1 fruit fly cellular context compared by ENCODE assay signal in genomic region chr3L:21135850-21136249, dm6.
A peak's percentile ranks its signal among the peaks of the same experiment; 100 is the strongest.
TF ChIP-seq lines count a peak whose summit lies in the region.

No protein-coding gene starts in this region.

TF ChIP-seq in whole organism, embryonic, 481 proteins besides CTCF, POLR2A, EP300 and RAD21 (continued from another document and continues in another):
- TF ChIP-seq Bteb2 (GFP tag; optimal IDR thresholded peaks at IDR 0.05; lab: Kevin White, UChicago): no peak
- no peak for TF ChIP-seq CG17568 (GFP tag; optimal IDR thresholded peaks at IDR 0.05; lab: Kevin White, UChicago)
- no peak for TF ChIP-seq br (optimal IDR thresholded peaks at IDR 0.05; lab: Kevin White, UChicago)
- TF ChIP-seq NfI (GFP tag; optimal IDR thresholded peaks at IDR 0.05; lab: Kevin White, UChicago): no peak
- TF ChIP-seq Hey (tag; optimal IDR thresholded peaks at IDR 0.05; lab: Kevin White, UChicago): no peak
- TF ChIP-seq chif (GFP tag; optimal IDR thresholded peaks at IDR 0.05; lab: Kevin White, UChicago): no peak
- no peak for TF ChIP-seq tap (tag; optimal IDR thresholded peaks at IDR 0.05; lab: Kevin White, UChicago)
- no peak for TF ChIP-seq Poxn (GFP tag; IDR thresholded peaks at IDR 0.05; lab: Robert Waterston, UW)
- TF ChIP-seq zfh1 (GFP tag; IDR thresholded peaks at IDR 0.05; lab: Robert Waterston, UW): 0 out of 3 replicates have a peak, but pooled peaks have one; percentile 11
- TF ChIP-seq CG43689 (GFP tag; IDR thresholded peaks at IDR 0.05; lab: Robert Waterston, UW): no peak
- no peak for TF ChIP-seq CG1529 (GFP tag; optimal IDR thresholded peaks at IDR 0.05; lab: Kevin White, UChicago)
- TF ChIP-seq CG17328 (GFP tag; IDR thresholded peaks at IDR 0.05; lab: Robert Waterston, UW): no peak
- no peak for TF ChIP-seq bcd (GFP tag; optimal IDR thresholded peaks at IDR 0.05; lab: Kevin White, UChicago)
- no peak for TF ChIP-seq CG4360 (GFP tag; IDR thresholded peaks at IDR 0.05; lab: Robert Waterston, UW)
- TF ChIP-seq HLH3B (GFP tag; IDR thresholded peaks at IDR 0.05; lab: Robert Waterston, UW): no peak
- no peak for TF ChIP-seq Fer2 (tag; optimal IDR thresholded peaks at IDR 0.05; lab: Kevin White, UChicago)
- peak; percentile 51 for TF ChIP-seq CG13624 (GFP tag; optimal IDR thresholded peaks at IDR 0.05; lab: Kevin White, UChicago)
- no peak; the same call in 3 of the 4 replicates for TF ChIP-seq Gug (GFP tag; IDR thresholded peaks at IDR 0.05; lab: Robert Waterston, UW)
- no peak for TF ChIP-seq org-1 (GFP tag; optimal IDR thresholded peaks at IDR 0.05; lab: Kevin White, UChicago)
- no peak for TF ChIP-seq CG13775 (GFP tag; optimal IDR thresholded peaks at IDR 0.05; lab: Kevin White, UChicago)
- no peak for TF ChIP-seq CG30431 (GFP tag; optimal IDR thresholded peaks at IDR 0.05; lab: Kevin White, UChicago)
- no peak for TF ChIP-seq cas (GFP tag; IDR thresholded peaks at IDR 0.05; lab: Robert Waterston, UW)
- peak; percentile 66 for TF ChIP-seq Ets65A (GFP tag; lab: Kevin White, UChicago)
- TF ChIP-seq tin (GFP tag; optimal IDR thresholded peaks at IDR 0.05; lab: Kevin White, UChicago): no peak
- no peak for TF ChIP-seq CG18476 (GFP tag; optimal IDR thresholded peaks at IDR 0.05; lab: Kevin White, UChicago)
- no peak for TF ChIP-seq CG1647 (GFP tag; optimal IDR thresholded peaks at IDR 0.05; lab: Kevin White, UChicago)
- no peak for TF ChIP-seq CG10462 (GFP tag; optimal IDR thresholded peaks at IDR 0.05; lab: Kevin White, UChicago)
- TF ChIP-seq Dll (GFP tag; IDR thresholded peaks at IDR 0.05; lab: Robert Waterston, UW; ENCODE audit: partially characterized antibody): peak; percentile 87
- no peak for TF ChIP-seq wek (GFP tag; optimal IDR thresholded peaks at IDR 0.05; lab: Kevin White, UChicago)
- peak; percentile 96 for TF ChIP-seq tna (GFP tag; IDR thresholded peaks at IDR 0.05; lab: Robert Waterston, UW; ENCODE audit: partially characterized antibody)
- no peak for TF ChIP-seq CG18262 (tag; optimal IDR thresholded peaks at IDR 0.05; lab: Kevin White, UChicago)
- TF ChIP-seq Usf (GFP tag; optimal IDR thresholded peaks at IDR 0.05; lab: Kevin White, UChicago): no peak
- TF ChIP-seq chn (GFP tag; optimal IDR thresholded peaks at IDR 0.05; lab: Kevin White, UChicago): peak; percentile 18
- peak; percentile 90 for TF ChIP-seq CG34224 (GFP tag; IDR thresholded peaks at IDR 0.05; lab: Robert Waterston, UW; ENCODE audit: partially characterized antibody)
- TF ChIP-seq CG33557 (GFP tag; optimal IDR thresholded peaks at IDR 0.05; lab: Kevin White, UChicago): no peak
- no peak for TF ChIP-seq CG10654 (GFP tag; optimal IDR thresholded peaks at IDR 0.05; lab: Kevin White, UChicago)
- no peak for TF ChIP-seq TFAM (GFP tag; optimal IDR thresholded peaks at IDR 0.05; lab: Kevin White, UChicago)
- TF ChIP-seq nom (GFP tag; optimal IDR thresholded peaks at IDR 0.05; lab: Kevin White, UChicago): no peak
- TF ChIP-seq Nf-YB (GFP tag; optimal IDR thresholded peaks at IDR 0.05; lab: Kevin White, UChicago): no peak
- no peak for TF ChIP-seq CG1233 (GFP tag; optimal IDR thresholded peaks at IDR 0.05; lab: Kevin White, UChicago)
- peak; percentile 96 for TF ChIP-seq Bgb (GFP tag; IDR thresholded peaks at IDR 0.05; lab: Robert Waterston, UW; ENCODE audit: partially characterized antibody)
- TF ChIP-seq CG12219 (GFP tag; optimal IDR thresholded peaks at IDR 0.05; lab: Kevin White, UChicago): no peak
- no peak for TF ChIP-seq CG12769 (tag; optimal IDR thresholded peaks at IDR 0.05; lab: Kevin White, UChicago)
- peak; percentile 75 for TF ChIP-seq CG15514 (GFP tag; optimal IDR thresholded peaks at IDR 0.05; lab: Kevin White, UChicago)
- no peak for TF ChIP-seq emc (GFP tag; optimal IDR thresholded peaks at IDR 0.05; lab: Kevin White, UChicago)
- no peak for TF ChIP-seq dan (GFP tag; IDR thresholded peaks at IDR 0.05; lab: Robert Waterston, UW)
- TF ChIP-seq Ets97D (GFP tag; optimal IDR thresholded peaks at IDR 0.05; lab: Kevin White, UChicago): peak; percentile 87
- TF ChIP-seq repo (GFP tag; optimal IDR thresholded peaks at IDR 0.05; lab: Kevin White, UChicago): no peak
- TF ChIP-seq CG10209 (GFP tag; optimal IDR thresholded peaks at IDR 0.05; lab: Kevin White, UChicago): no peak
- no peak for TF ChIP-seq eyg (GFP tag; optimal IDR thresholded peaks at IDR 0.05; lab: Kevin White, UChicago)
- no peak for TF ChIP-seq CG17359 (tag; optimal IDR thresholded peaks at IDR 0.05; lab: Kevin White, UChicago)
- TF ChIP-seq zf30C (GFP tag; optimal IDR thresholded peaks at IDR 0.05; lab: Kevin White, UChicago): no peak
- TF ChIP-seq Sry-δ (GFP tag; optimal IDR thresholded peaks at IDR 0.05; lab: Kevin White, UChicago): peak; percentile 97
- TF ChIP-seq CG7928 (GFP tag; optimal IDR thresholded peaks at IDR 0.05; lab: Kevin White, UChicago): no peak
- TF ChIP-seq CG5245 (GFP tag; optimal IDR thresholded peaks at IDR 0.05; lab: Kevin White, UChicago): no peak
- TF ChIP-seq mam (GFP tag; optimal IDR thresholded peaks at IDR 0.05; lab: Kevin White, UChicago): no peak
- no peak for TF ChIP-seq ewg (GFP tag; optimal IDR thresholded peaks at IDR 0.05; lab: Kevin White, UChicago)
- no peak for TF ChIP-seq cato (GFP tag; optimal IDR thresholded peaks at IDR 0.05; lab: Kevin White, UChicago; ENCODE audit: borderline replicate concordance)
- no peak for TF ChIP-seq CG9727 (GFP tag; optimal IDR thresholded peaks at IDR 0.05; lab: Kevin White, UChicago)
- TF ChIP-seq CG9876 (GFP tag; optimal IDR thresholded peaks at IDR 0.05; lab: Kevin White, UChicago): no peak
- TF ChIP-seq Scr (GFP tag; IDR thresholded peaks at IDR 0.05; lab: Robert Waterston, UW; ENCODE audit: partially characterized antibody): peak; percentile 83
- no peak for TF ChIP-seq gcm (GFP tag; optimal IDR thresholded peaks at IDR 0.05; lab: Kevin White, UChicago)
- TF ChIP-seq Ssrp (tag; optimal IDR thresholded peaks at IDR 0.05; lab: Kevin White, UChicago): no peak
- no peak for TF ChIP-seq CG4707 (GFP tag; optimal IDR thresholded peaks at IDR 0.05; lab: Kevin White, UChicago)
- TF ChIP-seq Dad (GFP tag; optimal IDR thresholded peaks at IDR 0.05; lab: Kevin White, UChicago): peak; percentile 4
- TF ChIP-seq Hsf (GFP tag; optimal IDR thresholded peaks at IDR 0.05; lab: Kevin White, UChicago): no peak
- no peak for TF ChIP-seq gt (GFP tag; IDR thresholded peaks at IDR 0.05; lab: Robert Waterston, UW)
- TF ChIP-seq CG6254 (GFP tag; optimal IDR thresholded peaks at IDR 0.05; lab: Kevin White, UChicago): no peak
- TF ChIP-seq ash1 (GFP tag; optimal IDR thresholded peaks at IDR 0.05; lab: Kevin White, UChicago): no peak
- TF ChIP-seq ssp (GFP tag; IDR thresholded peaks at IDR 0.05; lab: Robert Waterston, UW): no peak
- no peak for TF ChIP-seq tio (GFP tag; optimal IDR thresholded peaks at IDR 0.05; lab: Kevin White, UChicago)
- no peak for TF ChIP-seq gsb-n (tag; optimal IDR thresholded peaks at IDR 0.05; lab: Kevin White, UChicago)
- TF ChIP-seq chm (GFP tag; IDR thresholded peaks at IDR 0.05; lab: Robert Waterston, UW): no peak
- no peak for TF ChIP-seq CG12071 (GFP tag; optimal IDR thresholded peaks at IDR 0.05; lab: Kevin White, UChicago)
- no peak for TF ChIP-seq danr (GFP tag; IDR thresholded peaks at IDR 0.05; lab: Robert Waterston, UW)
- TF ChIP-seq CHES-1-like (GFP tag; optimal IDR thresholded peaks at IDR 0.05; lab: Kevin White, UChicago): peak; percentile 58
- no peak for TF ChIP-seq CG18599 (GFP tag; optimal IDR thresholded peaks at IDR 0.05; lab: Kevin White, UChicago)
- no peak for TF ChIP-seq sisA (GFP tag; IDR thresholded peaks at IDR 0.05; lab: Robert Waterston, UW)
- TF ChIP-seq Deaf1 (tag; optimal IDR thresholded peaks at IDR 0.05; lab: Kevin White, UChicago): no peak
- TF ChIP-seq phol (tag; optimal IDR thresholded peaks at IDR 0.05; lab: Kevin White, UChicago): peak; percentile 56
- peak; percentile 80 for TF ChIP-seq BEAF-32 (GFP tag; optimal IDR thresholded peaks at IDR 0.05; lab: Kevin White, UChicago)
- no peak for TF ChIP-seq usp (GFP tag; optimal IDR thresholded peaks at IDR 0.05; lab: Kevin White, UChicago)
- no peak for TF ChIP-seq CG14965 (GFP tag; optimal IDR thresholded peaks at IDR 0.05; lab: Kevin White, UChicago; ENCODE audit: borderline replicate concordance)
- TF ChIP-seq sr (GFP tag; IDR thresholded peaks at IDR 0.05; lab: Robert Waterston, UW): no peak
- TF ChIP-seq CG3838 (GFP tag; optimal IDR thresholded peaks at IDR 0.05; lab: Kevin White, UChicago): no peak
- TF ChIP-seq Trl (optimal IDR thresholded peaks at IDR 0.05; lab: Kevin White, UChicago): no peak
- TF ChIP-seq Trl (GFP tag; optimal IDR thresholded peaks at IDR 0.05; lab: Kevin White, UChicago): peak; percentile 39
- no peak for TF ChIP-seq h (optimal IDR thresholded peaks at IDR 0.05; lab: Kevin White, UChicago)
- no peak for TF ChIP-seq dimm (GFP tag; IDR thresholded peaks at IDR 0.05; lab: Robert Waterston, UW)
- no peak for TF ChIP-seq stc (GFP tag; IDR thresholded peaks at IDR 0.05; lab: Robert Waterston, UW)
- no peak for TF ChIP-seq Sox102F (GFP tag; optimal IDR thresholded peaks at IDR 0.05; lab: Kevin White, UChicago)
- TF ChIP-seq Lim3 (GFP tag; IDR thresholded peaks at IDR 0.05; lab: Robert Waterston, UW): no peak
- TF ChIP-seq CG10565 (GFP tag; optimal IDR thresholded peaks at IDR 0.05; lab: Kevin White, UChicago): no peak
- no peak for TF ChIP-seq D19A (tag; optimal IDR thresholded peaks at IDR 0.05; lab: Kevin White, UChicago)
- no peak for TF ChIP-seq hth (optimal IDR thresholded peaks at IDR 0.05; lab: Kevin White, UChicago)
- peak; percentile 29 for TF ChIP-seq her (GFP tag; optimal IDR thresholded peaks at IDR 0.05; lab: Kevin White, UChicago)
- TF ChIP-seq ab (GFP tag; optimal IDR thresholded peaks at IDR 0.05; lab: Kevin White, UChicago): no peak
- TF ChIP-seq gem (tag; optimal IDR thresholded peaks at IDR 0.05; lab: Kevin White, UChicago): no peak
- TF ChIP-seq cg (GFP tag; optimal IDR thresholded peaks at IDR 0.05; lab: Kevin White, UChicago): no peak
- TF ChIP-seq CG6765 (GFP tag; optimal IDR thresholded peaks at IDR 0.05; lab: Kevin White, UChicago): no peak
- no peak for TF ChIP-seq tgo (GFP tag; IDR thresholded peaks at IDR 0.05; lab: Robert Waterston, UW)
- no peak for TF ChIP-seq sug (tag; optimal IDR thresholded peaks at IDR 0.05; lab: Kevin White, UChicago)
- TF ChIP-seq ato (GFP tag; IDR thresholded peaks at IDR 0.05; lab: Robert Waterston, UW; ENCODE audit: partially characterized antibody): peak; percentile 97
- peak; percentile 36 for TF ChIP-seq CG3995 (GFP tag; optimal IDR thresholded peaks at IDR 0.05; lab: Kevin White, UChicago)
- TF ChIP-seq CG11456 (GFP tag; IDR thresholded peaks at IDR 0.05; lab: Robert Waterston, UW): no peak
- peak; percentile 97 for TF ChIP-seq CG2116 (GFP tag; optimal IDR thresholded peaks at IDR 0.05; lab: Kevin White, UChicago)
- no peak for TF ChIP-seq sens-2 (GFP tag; IDR thresholded peaks at IDR 0.05; lab: Robert Waterston, UW)
- TF ChIP-seq so (GFP tag; IDR thresholded peaks at IDR 0.05; lab: Robert Waterston, UW): no peak
- no peak for TF ChIP-seq CG7357 (GFP tag; IDR thresholded peaks at IDR 0.05; lab: Robert Waterston, UW)
- no peak for TF ChIP-seq Camta (GFP tag; optimal IDR thresholded peaks at IDR 0.05; lab: Kevin White, UChicago)
- TF ChIP-seq unc-4 (GFP tag; IDR thresholded peaks at IDR 0.05; lab: Robert Waterston, UW; ENCODE audit: partially characterized antibody): peak; percentile 87
- TF ChIP-seq ara (GFP tag; IDR thresholded peaks at IDR 0.05; lab: Robert Waterston, UW): no peak
- peak; percentile 24; the same call in 1 of the 2 replicates for TF ChIP-seq sob (GFP tag; IDR thresholded peaks at IDR 0.05; lab: Robert Waterston, UW)
- TF ChIP-seq Dip2 (GFP tag; IDR thresholded peaks at IDR 0.05; lab: Robert Waterston, UW): no peak
- no peak for TF ChIP-seq CG16815 (GFP tag; optimal IDR thresholded peaks at IDR 0.05; lab: Kevin White, UChicago)
- TF ChIP-seq CG31441 (GFP tag; IDR thresholded peaks at IDR 0.05; lab: Robert Waterston, UW): no peak
- no peak for TF ChIP-seq CG17361 (GFP tag; IDR thresholded peaks at IDR 0.05; lab: Robert Waterston, UW)
- TF ChIP-seq CG13894 (tag; optimal IDR thresholded peaks at IDR 0.05; lab: Kevin White, UChicago): no peak
- no peak for TF ChIP-seq Mes4 (GFP tag; optimal IDR thresholded peaks at IDR 0.05; lab: Kevin White, UChicago)
- TF ChIP-seq CG2889 (GFP tag; IDR thresholded peaks at IDR 0.05; lab: Robert Waterston, UW): no peak
- TF ChIP-seq CG11723 (GFP tag; optimal IDR thresholded peaks at IDR 0.05; lab: Kevin White, UChicago): no peak
- TF ChIP-seq inv (GFP tag; IDR thresholded peaks at IDR 0.05; lab: Robert Waterston, UW; ENCODE audit: partially characterized antibody): peak; percentile 79
- peak in 1 of 2 experiments; percentile 79 for TF ChIP-seq Pdp1 (GFP tag; optimal IDR thresholded peaks at IDR 0.05; lab: Kevin White, UChicago)
- no peak for TF ChIP-seq Oaz (GFP tag; IDR thresholded peaks at IDR 0.05; lab: Robert Waterston, UW)
- no peak for TF ChIP-seq dmrt11E (tag; optimal IDR thresholded peaks at IDR 0.05; lab: Kevin White, UChicago)
- TF ChIP-seq Hr78 (GFP tag; optimal IDR thresholded peaks at IDR 0.05; lab: Kevin White, UChicago): no peak
- peak; percentile 73 for TF ChIP-seq CG12659 (GFP tag; optimal IDR thresholded peaks at IDR 0.05; lab: Kevin White, UChicago)
- TF ChIP-seq CG3163 (GFP tag; optimal IDR thresholded peaks at IDR 0.05; lab: Kevin White, UChicago): no peak
- TF ChIP-seq mld (GFP tag; IDR thresholded peaks at IDR 0.05; lab: Robert Waterston, UW; ENCODE audit: partially characterized antibody): peak; percentile 96
- TF ChIP-seq Vsx1 (GFP tag; optimal IDR thresholded peaks at IDR 0.05; lab: Kevin White, UChicago): no peak
- TF ChIP-seq sima (GFP tag; optimal IDR thresholded peaks at IDR 0.05; lab: Kevin White, UChicago): no peak
- TF ChIP-seq E2f2 (GFP tag; IDR thresholded peaks at IDR 0.05; lab: Robert Waterston, UW): peak; percentile 98
- TF ChIP-seq PHDP (tag; optimal IDR thresholded peaks at IDR 0.05; lab: Kevin White, UChicago): no peak
- TF ChIP-seq CG11085 (GFP tag; IDR thresholded peaks at IDR 0.05; lab: Robert Waterston, UW): no peak
- TF ChIP-seq CG14050 (GFP tag; IDR thresholded peaks at IDR 0.05; lab: Robert Waterston, UW): no peak
- no peak for TF ChIP-seq CG2202 (tag; optimal IDR thresholded peaks at IDR 0.05; lab: Kevin White, UChicago)
- TF ChIP-seq CG32532 (GFP tag; IDR thresholded peaks at IDR 0.05; lab: Robert Waterston, UW): no peak; the same call in 1 of the 2 replicates
- no peak for TF ChIP-seq pfk (GFP tag; optimal IDR thresholded peaks at IDR 0.05; lab: Kevin White, UChicago)
- TF ChIP-seq vfl (GFP tag; optimal IDR thresholded peaks at IDR 0.05; lab: Kevin White, UChicago): no peak
